Fruit fly (Drosophila melanogaster) whole organism, embryonic: ENCODE measurements around the gene CG42393.

Experiments
- Atf-2 ChIP-seq: fragments of 200-800 bp; sonication (Bioruptor generic); optimal IDR thresholded peaks from 2 replicates; lab custom pipeline; 2016; ENCODE audit warnings: missing biosample characterization, missing genetic modification characterization
- Atf6 ChIP-seq: fragments of 200-800 bp; sonication (Bioruptor generic); IDR thresholded peaks from 2 replicates; pipeline ENCODE4 v1.3.6; 2022; ENCODE audit warnings: missing biosample characterization, missing genetic modification characterization
- CG10431 ChIP-seq: fragments of 200-800 bp; sonication (Bioruptor generic); optimal IDR thresholded peaks from 3 replicates; lab custom pipeline; 2018; ENCODE audit warnings: missing biosample characterization, mild to moderate bottlenecking, missing genetic modification characterization
- CG11696 ChIP-seq: fragments of 200-800 bp; sonication (Bioruptor generic); IDR thresholded peaks from 2 replicates; pipeline ENCODE4 v1.3.6; 2022; ENCODE audit warnings: missing biosample characterization, missing genetic modification characterization
- CG8478 ChIP-seq: fragments of >200 bp; optimal IDR thresholded peaks from 2 replicates; lab custom pipeline; 2018
- CG9932 ChIP-seq: fragments of 200-800 bp; sonication (Bioruptor generic); IDR thresholded peaks from 2 replicates; pipeline ENCODE4 v1.3.6; 2022; ENCODE audit warnings: missing biosample characterization, missing genetic modification characterization
- MESR4 ChIP-seq: fragments of 200-800 bp; sonication (Bioruptor generic); optimal IDR thresholded peaks from 2 replicates; lab custom pipeline; 2018; ENCODE audit warnings: missing biosample characterization, mild to moderate bottlenecking, missing genetic modification characterization, moderate library complexity
- cato ChIP-seq: fragments of 200-800 bp; sonication (Bioruptor generic); optimal IDR thresholded peaks from 2 replicates; lab custom pipeline; 2016; ENCODE audit warnings: missing biosample characterization, missing genetic modification characterization, borderline replicate concordance
- da ChIP-seq: fragments of 200-800 bp; sonication (Bioruptor generic); optimal IDR thresholded peaks from 2 replicates; lab custom pipeline; 2016; ENCODE audit warnings: missing biosample characterization, missing genetic modification characterization
- danr ChIP-seq: fragments of 200-800 bp; sonication (Bioruptor generic); IDR thresholded peaks from 2 replicates; pipeline ENCODE4 v1.3.6; 2022; ENCODE audit warnings: missing biosample characterization, missing genetic modification characterization
- ken ChIP-seq: fragments of 200-800 bp; sonication (Bioruptor generic); IDR thresholded peaks from 3 replicates; pipeline ENCODE4 v1.3.6; 2022; ENCODE audit warnings: missing biosample characterization, missing genetic modification characterization
- onecut ChIP-seq: fragments of 200-800 bp; sonication (Bioruptor generic); IDR thresholded peaks from 2 replicates; pipeline ENCODE4 v1.3.6; 2022; ENCODE audit warnings: missing biosample characterization, missing genetic modification characterization
- sens-2 ChIP-seq: fragments of 200-800 bp; sonication (Bioruptor generic); IDR thresholded peaks from 2 replicates; pipeline ENCODE4 v1.3.6; 2022; ENCODE audit warnings: missing biosample characterization, missing genetic modification characterization
- zen2 ChIP-seq: fragments of 200-800 bp; sonication (Bioruptor generic); IDR thresholded peaks from 3 replicates; pipeline ENCODE4 v1.3.6; 2022; ENCODE audit warnings: missing biosample characterization, missing genetic modification characterization; ENCODE audit not compliant: partially characterized antibody

DNA sequence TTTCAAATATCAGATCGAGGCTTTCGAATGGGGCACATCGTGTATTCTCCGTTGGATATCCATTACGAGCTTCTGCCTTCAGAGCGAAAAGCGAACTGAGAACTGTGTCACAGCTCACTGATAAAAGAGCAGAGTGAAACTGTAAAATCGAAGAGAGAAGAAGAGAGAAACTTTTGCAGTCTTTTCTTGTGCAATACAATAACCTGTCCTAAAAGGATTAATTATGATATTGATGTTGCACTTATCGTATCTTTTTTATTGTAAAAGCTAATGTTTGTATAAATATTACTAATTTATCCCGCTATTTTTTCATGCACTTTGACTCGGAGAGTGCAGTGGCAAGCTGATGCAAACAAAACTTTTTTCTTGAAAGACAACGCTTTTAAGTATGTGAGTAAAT is 32.5 kb downstream of the CG42393 start:
- TF ChIP-seq CG11696 (GFP tag; lab: Robert Waterston, UW) (no peak), zen2 (GFP tag; lab: Robert Waterston, UW) (no peak), Atf6 (GFP tag; lab: Robert Waterston, UW) (no peak), MESR4 (GFP tag; lab: Kevin White, UChicago) (no peak), Atf-2 (GFP tag; lab: Kevin White, UChicago) (no peak), CG10431 (GFP tag; lab: Kevin White, UChicago) (no peak), CG9932 (GFP tag; lab: Robert Waterston, UW) (no peak), sens-2 (GFP tag; lab: Robert Waterston, UW) (no peak), cato (GFP tag; lab: Kevin White, UChicago) (no peak), ken (no peak), onecut (no peak), danr (no peak), CG8478 (no peak), da (no peak)
